Fruit fly (Drosophila melanogaster) Kc167 (cell line): ENCODE data around the gene Dscam2.

Source experiments
- Myc ChIP-seq: fragments of >200 bp; optimal IDR thresholded peaks from 2 replicates; lab custom pipeline; 2017; ENCODE audit warnings: missing external identifiers
- h ChIP-seq: fragments of >200 bp; optimal IDR thresholded peaks from 3 replicates; lab custom pipeline; 2018; ENCODE audit warnings: missing external identifiers
- ttk ChIP-seq: sonication (Bioruptor generic); optimal IDR thresholded peaks from 2 replicates; lab custom pipeline; 2017; ENCODE audit warnings: missing external identifiers

- TF ChIP-seq h (lab: Kevin White, UChicago) (no peak), ttk (lab: Kevin White, UChicago) (no peak), Myc (no peak)
These were observed 33.5 kb downstream of the Dscam2 start for dm6 chr3L:7156239-7156638.
